Fruit fly (Drosophila melanogaster) whole organism: ENCODE results near the gene ver.

Source experiments
- CG8478 ChIP-seq: fragments of >200 bp; optimal IDR thresholded peaks from 2 replicates; lab custom pipeline; 2018; ENCODE audit warnings: inconsistent platforms
- EcR ChIP-seq, 2 experiments: fragments of >200 bp; optimal IDR thresholded peaks; 2 replicates each; lab custom pipeline; 2017; ENCODE audit warnings: missing biosample characterization in 2 of 2, missing genetic modification characterization in 2 of 2, missing genetic modification reagents in 2 of 2
- pan ChIP-seq: fragments of >200 bp; optimal IDR thresholded peaks from 2 replicates; lab custom pipeline; 2017

DNA sequence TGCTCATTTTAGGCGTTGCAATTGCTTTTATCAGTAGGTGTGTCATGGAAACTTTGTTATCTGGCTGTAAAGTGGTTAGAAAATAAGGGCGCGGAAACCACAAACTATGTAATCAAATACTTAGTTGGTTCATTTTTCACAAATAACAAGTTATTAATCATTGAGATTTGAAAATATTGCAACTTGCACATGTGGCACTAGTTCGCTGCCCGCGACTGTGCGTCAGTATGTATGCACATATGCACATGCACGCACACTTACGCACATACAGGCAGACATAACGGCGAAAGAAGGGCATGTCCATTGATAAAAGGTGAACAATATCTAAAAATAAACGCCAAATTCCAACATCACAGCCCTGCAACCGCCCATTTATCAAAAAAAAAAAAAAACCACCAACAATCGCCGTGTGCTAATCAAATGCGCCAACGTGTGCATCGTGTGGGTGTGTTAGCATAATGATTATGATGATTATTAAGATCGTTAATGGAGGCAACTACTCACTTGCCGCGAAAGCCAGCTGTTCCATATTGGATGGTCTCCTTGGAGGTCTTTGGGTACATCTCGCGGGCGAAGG is 5.7 kb downstream of the ver start:
- TF ChIP-seq EcR (GFP tag; optimal IDR thresholded peaks at IDR 0.05; lab: Kevin White, UChicago) (no peak), CG8478 (lab: Kevin White, UChicago) (no peak), pan (lab: Kevin White, UChicago) (no peak)
